Fruit fly (Drosophila melanogaster): ENCODE measurements around the gene Dad.

The Dad gene

dm6 chr3R:17020956-17021355 lies 32.9 kb upstream of the Dad start, which contains the start of gene Adsl (continued):
- TF ChIP-seq CG14441 (GFP tag; IDR thresholded peaks at IDR 0.05) (no peak), CG2129 (GFP tag; IDR thresholded peaks at IDR 0.05; ENCODE audit: partially characterized antibody) (no peak), CG3838 (GFP tag; optimal IDR thresholded peaks at IDR 0.05) (no peak), NfI (GFP tag; optimal IDR thresholded peaks at IDR 0.05) (peak; percentile 83), Ada2b (GFP tag; IDR thresholded peaks at IDR 0.05) (peak; percentile 19; the same call in 1 of the 2 replicates), CG2116 (GFP tag; optimal IDR thresholded peaks at IDR 0.05) (peak; percentile 80), hkb (optimal IDR thresholded peaks at IDR 0.05) (no peak), hkb (GFP tag; IDR thresholded peaks at IDR 0.05) (peak; percentile 73), CG9727 (GFP tag; optimal IDR thresholded peaks at IDR 0.05) (peak; percentile 82), emc (GFP tag; optimal IDR thresholded peaks at IDR 0.05) (no peak), Usf (GFP tag; optimal IDR thresholded peaks at IDR 0.05) (no peak), CG31365 (tag; optimal IDR thresholded peaks at IDR 0.05) (peak; percentile 44), Taf1 (GFP tag; IDR thresholded peaks at IDR 0.05) (no peak), CG7963 (GFP tag; IDR thresholded peaks at IDR 0.05; ENCODE audit: partially characterized antibody) (no peak), CG7839 (tag; optimal IDR thresholded peaks at IDR 0.05) (no peak), TFAM (GFP tag; optimal IDR thresholded peaks at IDR 0.05) (no peak), wor (GFP tag; IDR thresholded peaks at IDR 0.05) (no peak), CG13894 (tag; optimal IDR thresholded peaks at IDR 0.05) (no peak), trem (tag; optimal IDR thresholded peaks at IDR 0.05) (peak; percentile 84), Scr (GFP tag; IDR thresholded peaks at IDR 0.05; ENCODE audit: partially characterized antibody) (peak; percentile 33; the same call in 1 of the 2 replicates), D19B (GFP tag; optimal IDR thresholded peaks at IDR 0.05) (peak; percentile 21), CG17912 (GFP tag; optimal IDR thresholded peaks at IDR 0.05) (peak; percentile 50), Sry-β (GFP tag; optimal IDR thresholded peaks at IDR 0.05) (no peak), Meics (GFP tag; optimal IDR thresholded peaks at IDR 0.05) (peak; percentile 83), pnt (GFP tag; optimal IDR thresholded peaks at IDR 0.05) (no peak), HLH54F (GFP tag; optimal IDR thresholded peaks at IDR 0.05) (peak; percentile 2), sens (GFP tag) (peak; percentile 89), Jarid2 (GFP tag; optimal IDR thresholded peaks at IDR 0.05) (peak; percentile 60), Spps (tag; optimal IDR thresholded peaks at IDR 0.05) (peak; percentile 67), ind (GFP tag; optimal IDR thresholded peaks at IDR 0.05) (no peak), ab (GFP tag; optimal IDR thresholded peaks at IDR 0.05) (no peak), disco-r (GFP tag; optimal IDR thresholded peaks at IDR 0.05) (no peak), pan (optimal IDR thresholded peaks at IDR 0.05) (no peak), pan (GFP tag; optimal IDR thresholded peaks at IDR 0.05 in 1 of 2, IDR thresholded peaks at IDR 0.05 in 1 of 2) (peak in 1 of 2 experiments; percentile 65), aop (GFP tag; IDR thresholded peaks at IDR 0.05) (peak; percentile 62; the same call in 1 of the 2 replicates), YL-1 (GFP tag; optimal IDR thresholded peaks at IDR 0.05) (peak; percentile 74), CG4820 (GFP tag; optimal IDR thresholded peaks at IDR 0.05) (peak; percentile 37), crol (GFP tag; IDR thresholded peaks at IDR 0.05) (no peak), so (GFP tag; IDR thresholded peaks at IDR 0.05) (0 out of 3 replicates have a peak, but pooled peaks have one; percentile 32), mld (GFP tag; IDR thresholded peaks at IDR 0.05; ENCODE audit: partially characterized antibody) (no peak), corto (GFP tag; optimal IDR thresholded peaks at IDR 0.05) (no peak), CG7987 (GFP tag; optimal IDR thresholded peaks at IDR 0.05) (peak; percentile 87), slp2 (GFP tag; optimal IDR thresholded peaks at IDR 0.05) (peak; percentile 46), pros (GFP tag; optimal IDR thresholded peaks at IDR 0.05) (no peak), Myb (GFP tag; optimal IDR thresholded peaks at IDR 0.05) (peak; percentile 91), CG8478 (optimal IDR thresholded peaks at IDR 0.05) (no peak), HHEX (GFP tag; optimal IDR thresholded peaks at IDR 0.05) (peak; percentile 79), CG2889 (GFP tag; IDR thresholded peaks at IDR 0.05) (no peak), CG13287 (GFP tag; IDR thresholded peaks at IDR 0.05; ENCODE audit: partially characterized antibody) (peak; percentile 60; the same call in 1 of the 2 replicates), CG4328 (GFP tag; optimal IDR thresholded peaks at IDR 0.05) (peak; percentile 50), CG7357 (GFP tag; IDR thresholded peaks at IDR 0.05) (no peak), gcm2 (GFP tag; optimal IDR thresholded peaks at IDR 0.05) (peak; percentile 41)

All from whole organism, embryonic.